Fruit fly (Drosophila melanogaster) whole organism, embryonic: ENCODE measurements around the gene scaf6.

Experiments used
- BEAF-32 ChIP-seq: fragments of 200-800 bp; sonication (Bioruptor generic); optimal IDR thresholded peaks from 3 replicates; lab custom pipeline; 2017; ENCODE audit warnings: missing biosample characterization, missing genetic modification characterization, mild to moderate bottlenecking, moderate library complexity, missing genetic modification reagents
- Bgb ChIP-seq: fragments of 200-800 bp; sonication (Bioruptor generic); IDR thresholded peaks from 2 replicates; pipeline ENCODE4 v1.3.6; 2022; ENCODE audit warnings: missing biosample characterization, missing genetic modification characterization; ENCODE audit not compliant: partially characterized antibody
- BtbVII ChIP-seq: fragments of 200-800 bp; sonication (Bioruptor generic); optimal IDR thresholded peaks from 3 replicates; lab custom pipeline; 2017; ENCODE audit warnings: missing biosample characterization, mild to moderate bottlenecking, missing genetic modification characterization
- CG10209 ChIP-seq: fragments of 200-800 bp; sonication (Bioruptor generic); optimal IDR thresholded peaks from 3 replicates; lab custom pipeline; 2017; ENCODE audit warnings: missing biosample characterization, mild to moderate bottlenecking, missing genetic modification characterization, missing genetic modification reagents
- CG12155 ChIP-seq: fragments of 200-800 bp; sonication (Bioruptor generic); optimal IDR thresholded peaks from 3 replicates; lab custom pipeline; 2016; ENCODE audit warnings: missing biosample characterization, missing genetic modification characterization
- CG12236 ChIP-seq: fragments of 200-800 bp; sonication (Bioruptor generic); optimal IDR thresholded peaks from 2 replicates; lab custom pipeline; 2016; ENCODE audit warnings: missing biosample characterization, missing genetic modification characterization
- CG13287 ChIP-seq: fragments of 200-800 bp; sonication (Bioruptor generic); IDR thresholded peaks from 2 replicates; pipeline ENCODE4 v1.3.6; 2022; ENCODE audit warnings: missing biosample characterization, missing genetic modification characterization; ENCODE audit not compliant: partially characterized antibody
- CG14860 ChIP-seq: fragments of 200-800 bp; sonication (Bioruptor generic); IDR thresholded peaks from 3 replicates; pipeline ENCODE4 v1.3.6; 2022; ENCODE audit warnings: missing biosample characterization, missing genetic modification characterization; ENCODE audit not compliant: partially characterized antibody
- CG1529 ChIP-seq: fragments of 200-800 bp; sonication (Bioruptor generic); optimal IDR thresholded peaks from 3 replicates; lab custom pipeline; 2018; ENCODE audit warnings: missing biosample characterization, missing genetic modification characterization
- CG16813 ChIP-seq: fragments of 200-800 bp; sonication (Bioruptor generic); IDR thresholded peaks from 3 replicates; pipeline ENCODE4 v1.3.6; 2022; ENCODE audit warnings: missing biosample characterization, missing genetic modification characterization; ENCODE audit not compliant: partially characterized antibody
- CG17385 ChIP-seq: fragments of 200-800 bp; sonication (Bioruptor generic); optimal IDR thresholded peaks from 3 replicates; lab custom pipeline; 2018; ENCODE audit warnings: missing biosample characterization, mild to moderate bottlenecking, missing genetic modification characterization
- CG2116 ChIP-seq: fragments of 200-800 bp; sonication (Bioruptor generic); optimal IDR thresholded peaks from 3 replicates; lab custom pipeline; 2018; ENCODE audit warnings: missing biosample characterization, mild to moderate bottlenecking, missing genetic modification characterization
- CG2875 ChIP-seq: fragments of 200-800 bp; sonication (Bioruptor generic); optimal IDR thresholded peaks from 2 replicates; lab custom pipeline; 2017; ENCODE audit warnings: missing biosample characterization, mild to moderate bottlenecking, missing genetic modification characterization, missing genetic modification reagents
- CG34224 ChIP-seq: fragments of 200-800 bp; sonication (Bioruptor generic); IDR thresholded peaks from 3 replicates; pipeline ENCODE4 v1.3.6; 2022; ENCODE audit warnings: missing biosample characterization, missing genetic modification characterization; ENCODE audit not compliant: partially characterized antibody
- CG7963 ChIP-seq: fragments of 200-800 bp; sonication (Bioruptor generic); IDR thresholded peaks from 3 replicates; pipeline ENCODE4 v1.3.6; 2022; ENCODE audit warnings: missing biosample characterization, missing genetic modification characterization; ENCODE audit not compliant: partially characterized antibody
- CG8388 ChIP-seq: fragments of 200-800 bp; sonication (Bioruptor generic); optimal IDR thresholded peaks from 2 replicates; lab custom pipeline; 2019; ENCODE audit warnings: missing biosample characterization, mild to moderate bottlenecking, missing genetic modification characterization, moderate library complexity
- CG9876 ChIP-seq: fragments of 200-800 bp; sonication (Bioruptor generic); optimal IDR thresholded peaks from 2 replicates; lab custom pipeline; 2016; ENCODE audit warnings: missing biosample characterization, missing genetic modification characterization
- CkIIα-i1 ChIP-seq: fragments of 200-800 bp; sonication (Bioruptor generic); IDR thresholded peaks from 2 replicates; pipeline ENCODE4 v1.3.6; 2022; ENCODE audit warnings: missing biosample characterization, missing genetic modification characterization
- Dip3 ChIP-seq: fragments of 200-800 bp; sonication (Bioruptor generic); optimal IDR thresholded peaks from 3 replicates; lab custom pipeline; 2016; ENCODE audit warnings: missing biosample characterization, missing genetic modification characterization
- Dll ChIP-seq: fragments of 200-800 bp; sonication (Bioruptor generic); IDR thresholded peaks from 4 replicates; pipeline ENCODE4 v1.3.6; 2022; ENCODE audit warnings: missing biosample characterization, missing genetic modification characterization; ENCODE audit not compliant: partially characterized antibody
- Dp ChIP-seq: fragments of 200-800 bp; sonication (Bioruptor generic); optimal IDR thresholded peaks from 2 replicates; lab custom pipeline; 2018; ENCODE audit warnings: missing biosample characterization, mild to moderate bottlenecking, missing genetic modification characterization, moderate library complexity
- Dref ChIP-seq: fragments of 200-800 bp; sonication (Bioruptor generic); IDR thresholded peaks from 2 replicates; pipeline ENCODE4 v1.3.6; 2022; ENCODE audit warnings: missing biosample characterization, missing genetic modification characterization
- Drgx ChIP-seq: fragments of 200-800 bp; sonication (Bioruptor generic); IDR thresholded peaks from 2 replicates; pipeline ENCODE4 v1.3.6; 2022; ENCODE audit warnings: missing biosample characterization, missing genetic modification characterization
- H2.0 ChIP-seq: fragments of 200-800 bp; sonication (Bioruptor generic); IDR thresholded peaks from 2 replicates; pipeline ENCODE4 v1.3.6; 2022; ENCODE audit warnings: missing biosample characterization, missing genetic modification characterization
- Hmx ChIP-seq: fragments of 200-800 bp; sonication (Bioruptor generic); optimal IDR thresholded peaks from 2 replicates; lab custom pipeline; 2016; ENCODE audit warnings: missing biosample characterization, missing genetic modification characterization
- Meics ChIP-seq: fragments of 200-800 bp; sonication (Bioruptor generic); optimal IDR thresholded peaks from 2 replicates; lab custom pipeline; 2017; ENCODE audit warnings: missing biosample characterization, mild to moderate bottlenecking, missing genetic modification characterization
- Opbp ChIP-seq: fragments of 200-800 bp; sonication (Bioruptor generic); IDR thresholded peaks from 3 replicates; pipeline ENCODE4 v1.3.6; 2022; ENCODE audit warnings: missing biosample characterization, missing genetic modification characterization; ENCODE audit not compliant: partially characterized antibody
- Scr ChIP-seq: fragments of 200-800 bp; sonication (Bioruptor generic); IDR thresholded peaks from 2 replicates; pipeline ENCODE4 v1.3.6; 2022; ENCODE audit warnings: missing biosample characterization, missing genetic modification characterization; ENCODE audit not compliant: partially characterized antibody
- Side ChIP-seq: fragments of 200-800 bp; sonication (Bioruptor generic); optimal IDR thresholded peaks from 2 replicates; lab custom pipeline; 2016; ENCODE audit warnings: missing biosample characterization, missing genetic modification characterization
- Sry-δ ChIP-seq: fragments of 200-800 bp; sonication (Bioruptor generic); optimal IDR thresholded peaks from 2 replicates; lab custom pipeline; 2016; ENCODE audit warnings: missing biosample characterization, missing genetic modification characterization
- TFAM ChIP-seq: fragments of 200-800 bp; sonication (Bioruptor generic); optimal IDR thresholded peaks from 2 replicates; lab custom pipeline; 2017; ENCODE audit warnings: missing biosample characterization, missing genetic modification characterization, inconsistent platforms
- al ChIP-seq: fragments of 200-800 bp; sonication (Bioruptor generic); IDR thresholded peaks from 2 replicates; pipeline ENCODE4 v1.3.6; 2022; ENCODE audit warnings: missing biosample characterization, missing genetic modification characterization
- amos ChIP-seq: fragments of 200-800 bp; sonication (Bioruptor generic); IDR thresholded peaks from 2 replicates; pipeline ENCODE4 v1.3.6; 2022; ENCODE audit warnings: missing biosample characterization, missing genetic modification characterization; ENCODE audit not compliant: partially characterized antibody
- ato ChIP-seq: fragments of 200-800 bp; sonication (Bioruptor generic); IDR thresholded peaks from 2 replicates; pipeline ENCODE4 v1.3.6; 2022; ENCODE audit warnings: missing biosample characterization, missing genetic modification characterization; ENCODE audit not compliant: partially characterized antibody
- dan ChIP-seq: fragments of 200-800 bp; sonication (Bioruptor generic); IDR thresholded peaks from 2 replicates; pipeline ENCODE4 v1.3.6; 2022; ENCODE audit warnings: missing biosample characterization, missing genetic modification characterization
- h ChIP-seq: fragments of >200 bp; optimal IDR thresholded peaks from 2 replicates; lab custom pipeline; 2017
- hb ChIP-seq: fragments of 200-800 bp; sonication (Bioruptor generic); IDR thresholded peaks from 3 replicates; pipeline ENCODE4 v1.3.6; 2022; ENCODE audit warnings: missing biosample characterization, missing genetic modification characterization; ENCODE audit not compliant: partially characterized antibody
- knrl ChIP-seq: fragments of 200-800 bp; sonication (Bioruptor generic); IDR thresholded peaks from 3 replicates; pipeline ENCODE4 v1.3.6; 2022; ENCODE audit warnings: missing biosample characterization, missing genetic modification characterization; ENCODE audit not compliant: partially characterized antibody
- mld ChIP-seq: fragments of 200-800 bp; sonication (Bioruptor generic); IDR thresholded peaks from 3 replicates; pipeline ENCODE4 v1.3.6; 2022; ENCODE audit warnings: missing biosample characterization, missing genetic modification characterization; ENCODE audit not compliant: partially characterized antibody
- pzg ChIP-seq: fragments of 200-800 bp; sonication (Bioruptor generic); optimal IDR thresholded peaks from 3 replicates; lab custom pipeline; 2018; ENCODE audit warnings: missing biosample characterization, mild to moderate bottlenecking, missing genetic modification characterization, moderate library complexity
- ranshi ChIP-seq: fragments of 200-800 bp; sonication (Bioruptor generic); IDR thresholded peaks from 2 replicates; pipeline ENCODE4 v1.3.6; 2022; ENCODE audit warnings: missing biosample characterization, missing genetic modification characterization
- sna ChIP-seq: fragments of 200-800 bp; sonication (Bioruptor generic); IDR thresholded peaks from 2 replicates; pipeline ENCODE4 v1.3.6; 2022; ENCODE audit warnings: missing biosample characterization, missing genetic modification characterization; ENCODE audit not compliant: partially characterized antibody
- tna ChIP-seq: fragments of 200-800 bp; sonication (Bioruptor generic); IDR thresholded peaks from 2 replicates; pipeline ENCODE4 v1.3.6; 2022; ENCODE audit warnings: missing biosample characterization, missing genetic modification characterization; ENCODE audit not compliant: partially characterized antibody
- unc-4 ChIP-seq: fragments of 200-800 bp; sonication (Bioruptor generic); IDR thresholded peaks from 2 replicates; pipeline ENCODE4 v1.3.6; 2022; ENCODE audit warnings: missing biosample characterization, missing genetic modification characterization; ENCODE audit not compliant: partially characterized antibody
- usp ChIP-seq: fragments of >200 bp; optimal IDR thresholded peaks from 2 replicates; lab custom pipeline; 2017; ENCODE audit warnings: missing biosample characterization, missing genetic modification characterization
- wek ChIP-seq: fragments of 200-800 bp; sonication (Bioruptor generic); optimal IDR thresholded peaks from 3 replicates; lab custom pipeline; 2018; ENCODE audit warnings: missing biosample characterization, mild to moderate bottlenecking, missing genetic modification characterization, moderate library complexity
- zen2 ChIP-seq: fragments of 200-800 bp; sonication (Bioruptor generic); IDR thresholded peaks from 3 replicates; pipeline ENCODE4 v1.3.6; 2022; ENCODE audit warnings: missing biosample characterization, missing genetic modification characterization; ENCODE audit not compliant: partially characterized antibody

Gene scaf6

DNA sequence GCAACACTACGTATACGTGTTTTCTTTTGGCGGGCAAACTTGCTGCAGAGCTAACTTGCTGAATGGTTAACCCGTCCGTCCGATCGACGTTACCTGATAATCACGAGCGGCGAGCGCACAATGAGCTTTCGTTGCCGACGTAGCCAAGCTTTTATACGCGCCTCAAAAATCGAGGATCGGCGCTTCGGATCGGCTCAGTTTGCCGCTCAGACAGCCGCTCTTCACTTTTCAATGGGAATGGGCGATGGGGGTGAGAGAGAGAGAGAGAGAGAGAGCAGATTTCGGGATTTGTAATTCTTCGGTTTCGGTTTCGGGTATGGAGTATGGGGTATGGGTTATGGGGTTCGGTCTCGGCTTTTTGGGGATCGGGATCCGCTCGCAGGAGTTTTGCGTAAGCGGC is 10.4 kb downstream of the scaf6 start, which contains the start of gene Ilp8 (continued):
- TF ChIP-seq ranshi (no peak), CG17385 (GFP tag; lab: Kevin White, UChicago) (no peak), usp (no peak), TFAM (GFP tag; lab: Kevin White, UChicago) (no peak), CG2875 (GFP tag; lab: Kevin White, UChicago) (no peak)

DNA sequence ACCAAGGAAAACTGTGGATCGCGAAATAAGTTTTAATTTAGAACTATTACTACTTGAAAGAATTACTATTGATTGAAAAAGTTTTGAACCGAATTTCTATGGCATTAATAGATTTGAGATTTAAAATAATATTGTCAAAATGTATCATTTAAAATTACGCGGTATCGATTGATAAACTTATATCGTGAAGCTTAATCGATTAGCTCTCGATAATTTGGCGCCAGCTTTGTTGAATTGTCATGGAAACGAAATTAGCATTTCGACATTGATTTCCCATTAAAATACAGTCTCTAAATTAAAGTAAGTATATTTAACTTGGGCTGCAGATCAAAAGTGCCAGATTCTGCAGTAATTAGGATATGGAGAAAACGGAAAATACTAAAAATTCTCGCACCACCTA is 15.1 kb downstream of the scaf6 start, which contains the start of gene CG7730:
TSS of gene CG7730 (plus strand) at position 206 of the 400 bp plus-strand sequence.
- TF ChIP-seq hb = peak; percentile 32; the same call in 1 of the 3 replicates
- peak; percentile 61 for TF ChIP-seq Dref
- peak; percentile 47; the same call in 1 of the 2 replicates for TF ChIP-seq amos (GFP tag; lab: Robert Waterston, UW)
- no peak for TF ChIP-seq CG1529 (GFP tag; lab: Kevin White, UChicago)
- TF ChIP-seq sna = 0 out of 2 replicates have a peak, but pooled peaks have one; percentile 50
- TF ChIP-seq wek (GFP tag; lab: Kevin White, UChicago) = no peak
- TF ChIP-seq ato (GFP tag; lab: Robert Waterston, UW) = peak; percentile 16; the same call in 1 of the 2 replicates
- peak; percentile 38 for TF ChIP-seq BEAF-32 (GFP tag; lab: Kevin White, UChicago)
- TF ChIP-seq CG16813 (GFP tag; lab: Robert Waterston, UW) = peak; percentile 40; the same call in 1 of the 3 replicates
- no peak for TF ChIP-seq CG9876
- no peak for TF ChIP-seq CG12236
- TF ChIP-seq Side (GFP tag; lab: Kevin White, UChicago) = no peak
- TF ChIP-seq knrl = peak; percentile 18; the same call in 1 of the 3 replicates
- TF ChIP-seq al (GFP tag; lab: Robert Waterston, UW) = no peak
- peak; percentile 63; the same call in 2 of the 3 replicates for TF ChIP-seq Opbp (GFP tag; lab: Robert Waterston, UW)
- no peak for TF ChIP-seq CG10209 (GFP tag; lab: Kevin White, UChicago)
- TF ChIP-seq Dip3 = no peak
- TF ChIP-seq CG14860 = peak; percentile 55; the same call in 2 of the 3 replicates
- peak; percentile 79 for TF ChIP-seq zen2 (GFP tag; lab: Robert Waterston, UW)
- TF ChIP-seq Drgx (GFP tag; lab: Robert Waterston, UW) = no peak
- TF ChIP-seq pzg (GFP tag; lab: Kevin White, UChicago) = peak; percentile 2
- TF ChIP-seq tna = peak; percentile 71
- no peak for TF ChIP-seq CG8388 (GFP tag; lab: Kevin White, UChicago)
- TF ChIP-seq Scr (GFP tag; lab: Robert Waterston, UW) = peak; percentile 60
- no peak for TF ChIP-seq BtbVII
- no peak for TF ChIP-seq h
- peak; percentile 48; the same call in 1 of the 3 replicates for TF ChIP-seq CG7963 (GFP tag; lab: Robert Waterston, UW)
- TF ChIP-seq Dll (GFP tag; lab: Robert Waterston, UW) = peak; percentile 71
- peak; percentile 29 for TF ChIP-seq CG2116 (GFP tag; lab: Kevin White, UChicago)
- no peak for TF ChIP-seq CkIIα-i1
- TF ChIP-seq mld (GFP tag; lab: Robert Waterston, UW) = peak; percentile 64; the same call in 2 of the 3 replicates
- TF ChIP-seq CG34224 (GFP tag; lab: Robert Waterston, UW) = peak; percentile 72
- no peak for TF ChIP-seq Meics
- TF ChIP-seq CG13287 (GFP tag; lab: Robert Waterston, UW) = peak; percentile 76
- 0 out of 2 replicates have a peak, but pooled peaks have one; percentile 45 for TF ChIP-seq unc-4 (GFP tag; lab: Robert Waterston, UW)
- TF ChIP-seq H2.0 (GFP tag; lab: Robert Waterston, UW) = no peak
- peak; percentile 81 for TF ChIP-seq Dp (GFP tag; lab: Kevin White, UChicago)
- no peak for TF ChIP-seq Hmx (GFP tag; lab: Kevin White, UChicago)
- TF ChIP-seq CG12155 (GFP tag; lab: Kevin White, UChicago) = no peak
- TF ChIP-seq Bgb (GFP tag; lab: Robert Waterston, UW) = peak; percentile 55; the same call in 1 of the 2 replicates
- no peak for TF ChIP-seq dan
- peak; percentile 6 for TF ChIP-seq Sry-δ (GFP tag; lab: Kevin White, UChicago)
